Worm (Caenorhabditis elegans) whole organism, L4 larva: ENCODE measurements around the gene K09F6.6.

ENCODE experiments used
- D1046.2 ChIP-seq: fragments of 200-800 bp; sonication (Bioruptor generic); IDR thresholded peaks from 2 replicates; pipeline ENCODE4 v1.3.6; 2022; ENCODE audit warnings: missing genetic modification characterization, missing compliant biosample characterization
- F10B5.3 ChIP-seq: sonication (generic microtip); optimal IDR thresholded peaks from 2 replicates; lab custom pipeline; 2016; ENCODE audit warnings: mild to moderate bottlenecking, missing genetic modification characterization, missing compliant biosample characterization
- F37D6.2 ChIP-seq: sonication (generic microtip); optimal IDR thresholded peaks from 2 replicates; lab custom pipeline; 2016; ENCODE audit warnings: mild to moderate bottlenecking, missing genetic modification characterization, missing compliant biosample characterization
- aha-1 ChIP-seq: fragments of 150-350 bp; peaks from one replicate; lab custom pipeline; 2014; ENCODE audit warnings: missing biosample characterization, missing genetic modification characterization
- ama-1 ChIP-seq: fragments of 150-350 bp; optimal IDR thresholded peaks from 2 replicates; lab custom pipeline; 2014; ENCODE audit warnings: inconsistent platforms, mixed read lengths
- ceh-20 ChIP-seq: fragments of 200-800 bp; sonication (Bioruptor generic); IDR thresholded peaks from 2 replicates; pipeline ENCODE4 v1.3.6; 2022; ENCODE audit warnings: missing genetic modification reagents, missing genetic modification characterization, missing compliant biosample characterization
- ceh-28 ChIP-seq: fragments of 150-350 bp; optimal IDR thresholded peaks from 2 replicates; lab custom pipeline; 2014; ENCODE audit warnings: missing biosample characterization, missing genetic modification reagents, missing genetic modification characterization
- ceh-82 ChIP-seq: sonication (generic microtip); optimal IDR thresholded peaks from 2 replicates; lab custom pipeline; 2017; ENCODE audit warnings: missing biosample characterization, missing genetic modification characterization
- ctbp-1 ChIP-seq: fragments of 200-800 bp; sonication (Bioruptor generic); IDR thresholded peaks from 2 replicates; pipeline ENCODE4 v1.3.6; 2022; ENCODE audit warnings: missing genetic modification reagents, missing genetic modification characterization, missing compliant biosample characterization
- hmg-1.1 ChIP-seq: fragments of 200-800 bp; sonication (Bioruptor generic); IDR thresholded peaks from 2 replicates; pipeline ENCODE4 v1.3.6; 2022; ENCODE audit warnings: missing genetic modification reagents, missing genetic modification characterization, missing compliant biosample characterization
- lin-1 ChIP-seq: fragments of 200-800 bp; sonication (Bioruptor generic); IDR thresholded peaks from 2 replicates; pipeline ENCODE4 v1.3.6; 2022; ENCODE audit warnings: missing genetic modification reagents, missing genetic modification characterization, missing compliant biosample characterization
- lin-13 ChIP-seq: fragments of 150-350 bp; optimal IDR thresholded peaks from 2 replicates; lab custom pipeline; 2014; ENCODE audit warnings: missing biosample characterization, missing genetic modification reagents, missing genetic modification characterization
- lin-38 ChIP-seq: fragments of 200-800 bp; sonication (Bioruptor generic); IDR thresholded peaks from 2 replicates; pipeline ENCODE4 v1.3.6; 2022; ENCODE audit warnings: missing genetic modification reagents, missing genetic modification characterization, missing compliant biosample characterization
- lin-39 ChIP-seq: fragments of 150-350 bp; optimal IDR thresholded peaks from 2 replicates; lab custom pipeline; 2014; ENCODE audit warnings: missing biosample characterization, missing genetic modification reagents, missing genetic modification characterization
- lsy-2 ChIP-seq, 2 experiments: fragments of 150-350 bp in 1 of 2; sonication (generic microtip) in 1 of 2; optimal IDR thresholded peaks; 2 replicates each; lab custom pipeline; 2014 to 2017; ENCODE audit warnings: missing biosample characterization in 2 of 2, missing genetic modification characterization in 2 of 2
- mdt-29 ChIP-seq: fragments of 200-800 bp; sonication (Bioruptor generic); IDR thresholded peaks from 2 replicates; pipeline ENCODE4 v1.3.6; 2022; ENCODE audit warnings: missing genetic modification reagents, missing genetic modification characterization, missing compliant biosample characterization
- nhr-237 ChIP-seq: sonication (generic microtip); optimal IDR thresholded peaks from 2 replicates; lab custom pipeline; 2017; ENCODE audit warnings: missing biosample characterization, missing genetic modification characterization
- nhr-28 ChIP-seq: fragments of 150-350 bp; optimal IDR thresholded peaks from 2 replicates; lab custom pipeline; 2014; ENCODE audit warnings: missing biosample characterization, missing genetic modification characterization
- nhr-6 ChIP-seq: fragments of 150-350 bp; optimal IDR thresholded peaks from 2 replicates; lab custom pipeline; 2014; ENCODE audit warnings: missing biosample characterization, missing genetic modification characterization
- pqm-1 ChIP-seq: sonication (generic microtip); optimal IDR thresholded peaks from 2 replicates; lab custom pipeline; 2017; ENCODE audit warnings: missing biosample characterization, missing genetic modification characterization
- sdz-12 ChIP-seq: fragments of 200-800 bp; sonication (Bioruptor generic); optimal IDR thresholded peaks from 2 replicates; lab custom pipeline; 2018; ENCODE audit warnings: mild to moderate bottlenecking, missing genetic modification characterization, missing compliant biosample characterization
- set-16 ChIP-seq: fragments of 200-800 bp; sonication (Bioruptor generic); IDR thresholded peaks from 2 replicates; pipeline ENCODE4 v1.3.6; 2022; ENCODE audit warnings: missing genetic modification reagents, missing genetic modification characterization, missing compliant biosample characterization
- snpc-4 ChIP-seq: fragments of 150-350 bp; optimal IDR thresholded peaks from 2 replicates; lab custom pipeline; 2014; ENCODE audit warnings: missing biosample characterization, missing genetic modification characterization
- tra-1 ChIP-seq: fragments of 200-800 bp; sonication (Bioruptor generic); IDR thresholded peaks from 2 replicates; pipeline ENCODE4 v1.3.6; 2022; ENCODE audit warnings: missing genetic modification reagents, missing genetic modification characterization, missing compliant biosample characterization
- unc-62 ChIP-seq, 3 experiments: fragments of 150-350 bp in 1 of 3; sonication (generic microtip); optimal IDR thresholded peaks in 2 of 3; peaks in 1 of 3; 1 replicate in 1 of 3; 2 replicates in 2 of 3; lab custom pipeline; 2014 to 2017; ENCODE audit warnings: missing biosample characterization in 3 of 3, missing genetic modification characterization in 3 of 3, missing genetic modification reagents in 3 of 3, missing genotype in 1 of 3

Gene K09F6.6

DNA sequence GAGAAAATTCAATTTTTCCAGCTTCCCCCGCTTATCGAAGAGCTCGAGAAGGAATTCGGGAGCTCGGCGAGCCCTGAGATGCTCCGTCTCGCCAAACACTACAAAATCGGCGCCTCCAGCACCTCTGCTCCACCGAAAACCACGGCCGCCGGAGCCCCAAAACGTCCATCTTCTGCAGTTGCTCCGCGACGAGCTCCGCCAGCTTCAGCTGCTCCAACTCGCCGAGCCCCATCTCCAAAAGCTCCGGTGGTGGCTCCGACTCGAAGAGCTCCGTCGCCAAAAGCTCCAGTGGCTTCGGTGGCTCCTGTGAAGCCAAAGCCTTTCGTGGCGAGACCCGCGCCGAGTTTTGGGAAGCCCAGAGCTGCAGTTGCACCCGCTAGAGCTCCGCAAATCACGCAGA, 27.5 kb downstream of the K09F6.6 start:
- TF ChIP-seq set-16 (GFP tag; lab: Robert Waterston, UW) (peak; percentile 96), ceh-82 (no peak)

DNA sequence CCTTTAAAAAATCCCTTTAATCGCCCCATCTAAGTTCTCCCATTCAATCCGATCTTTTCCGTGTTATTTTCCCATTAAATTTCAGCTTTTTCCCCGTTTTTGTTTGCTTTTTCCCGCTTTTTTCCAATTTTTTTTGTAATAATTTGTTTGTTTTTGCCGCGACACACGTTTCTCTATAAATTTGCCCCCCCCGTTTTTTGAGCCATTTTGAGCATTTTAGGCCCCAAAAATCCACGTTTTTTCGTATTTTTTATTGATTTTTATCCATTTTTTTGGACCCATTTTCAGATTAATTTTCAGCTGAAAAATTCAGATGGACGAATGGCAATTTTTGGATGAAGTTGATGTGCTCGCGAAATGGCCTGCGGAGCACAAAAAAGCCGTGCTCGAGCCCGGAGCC, 35.8 kb downstream of the K09F6.6 start, which contains the start of gene F54A3.2:
F54A3.2 (plus strand) TSS at position 301 of the 400 bp plus-strand sequence.
- no peak for TF ChIP-seq nhr-6
- TF ChIP-seq lin-39 (tag; lab: Kevin White, UChicago) = no peak
- TF ChIP-seq, all 104 proteins: peak for 0

DNA sequence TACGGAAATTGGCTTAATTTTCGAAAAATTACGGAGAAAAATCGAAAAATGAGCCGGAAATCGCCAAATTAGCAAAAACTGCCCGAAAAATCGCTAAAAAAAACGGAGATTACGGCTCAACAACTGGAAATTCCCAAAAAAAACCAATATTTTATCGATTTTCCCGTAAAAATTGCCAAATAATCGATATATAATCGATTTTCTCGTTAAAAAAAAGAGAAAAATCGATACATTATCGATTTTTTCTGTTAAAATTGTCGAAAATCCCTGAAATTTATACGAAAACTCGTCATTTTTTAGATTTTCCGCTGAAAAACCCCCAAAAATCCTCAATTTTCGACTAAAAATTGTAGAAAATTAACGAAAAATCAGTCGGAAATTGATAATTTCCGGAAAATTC, 42.8 kb downstream of the K09F6.6 start:
- TF ChIP-seq lin-1 (GFP tag; lab: Robert Waterston, UW) (no peak), pqm-1 (tag; lab: Kevin White, UChicago) (no peak), ceh-28 (tag; lab: Kevin White, UChicago) (peak; percentile 76), aha-1 (tag; lab: Kevin White, UChicago) (peak; percentile 32)

DNA sequence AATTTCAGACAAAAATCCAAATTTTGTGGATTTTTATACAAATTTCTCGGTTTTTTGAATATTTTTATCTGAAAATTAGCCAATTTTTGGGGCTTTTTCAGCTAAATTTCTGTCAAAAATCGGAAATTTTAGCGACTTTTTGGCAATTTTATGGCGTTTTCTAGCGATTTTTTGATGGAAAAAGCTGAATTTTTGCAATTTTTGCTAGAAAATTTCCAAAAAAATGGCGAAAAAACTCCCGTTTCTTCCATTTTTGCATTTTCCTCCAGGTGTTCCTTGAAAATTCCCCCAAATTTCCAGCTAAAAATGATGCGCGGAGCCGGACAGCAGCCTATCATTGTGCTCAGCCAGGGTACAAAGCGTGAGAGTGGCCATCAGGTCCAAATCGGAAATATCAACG, 45.9 kb downstream of the K09F6.6 start, which contains the start of gene cct-3:
cct-3 (plus strand) TSS at position 301 of the 400 bp plus-strand sequence.
- TF ChIP-seq lsy-2 (tag; optimal IDR thresholded peaks at IDR 0.05; lab: Kevin White, UChicago) = no peak
- TF ChIP-seq sdz-12 (GFP tag; lab: Kevin White, UChicago) = no peak
- no peak for TF ChIP-seq mdt-29 (GFP tag; lab: Robert Waterston, UW)
- TF ChIP-seq ctbp-1 (GFP tag; lab: Robert Waterston, UW) = no peak
- TF ChIP-seq nhr-28 (tag; lab: Kevin White, UChicago) = no peak
- TF ChIP-seq F10B5.3 = no peak
- TF ChIP-seq F37D6.2 (tag; lab: Kevin White, UChicago) = no peak
- TF ChIP-seq lin-13 = no peak
- TF ChIP-seq nhr-237 (tag; lab: Kevin White, UChicago) = no peak

DNA sequence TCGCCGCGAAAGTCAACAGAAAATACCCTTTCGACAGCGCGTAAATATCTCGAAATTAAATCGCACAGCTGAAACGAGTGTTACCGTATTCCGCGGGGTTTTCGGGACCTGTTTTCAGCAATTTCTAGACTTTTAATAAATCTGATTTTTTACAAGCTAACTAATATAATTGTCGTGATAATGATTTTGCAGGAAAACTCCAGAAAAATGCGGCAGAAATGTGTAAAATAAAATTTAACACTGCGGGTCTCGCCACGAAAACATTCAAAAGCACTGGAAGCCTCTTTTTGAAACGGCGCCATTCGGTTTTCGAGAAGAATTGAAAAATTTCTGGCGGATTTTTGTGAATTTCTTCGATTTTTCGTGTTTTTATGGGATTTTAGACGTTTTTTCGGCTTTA, 46.7 kb downstream of the K09F6.6 start, which contains the start of gene F54A3.6:
F54A3.6 (minus strand) TSS at position 42 of the 400 bp plus-strand sequence.
- TF ChIP-seq hmg-1.1 (GFP tag; lab: Robert Waterston, UW) (0 out of 2 replicates have a peak, but pooled peaks have one; percentile 32), D1046.2 (GFP tag; lab: Robert Waterston, UW) (peak; percentile 97), lin-38 (GFP tag; lab: Robert Waterston, UW) (0 out of 2 replicates have a peak, but pooled peaks have one; percentile 12), lsy-2 (tag; optimal IDR thresholded peaks at IDR 0.05; lab: Kevin White, UChicago) (peak; percentile 41 to 80)

DNA sequence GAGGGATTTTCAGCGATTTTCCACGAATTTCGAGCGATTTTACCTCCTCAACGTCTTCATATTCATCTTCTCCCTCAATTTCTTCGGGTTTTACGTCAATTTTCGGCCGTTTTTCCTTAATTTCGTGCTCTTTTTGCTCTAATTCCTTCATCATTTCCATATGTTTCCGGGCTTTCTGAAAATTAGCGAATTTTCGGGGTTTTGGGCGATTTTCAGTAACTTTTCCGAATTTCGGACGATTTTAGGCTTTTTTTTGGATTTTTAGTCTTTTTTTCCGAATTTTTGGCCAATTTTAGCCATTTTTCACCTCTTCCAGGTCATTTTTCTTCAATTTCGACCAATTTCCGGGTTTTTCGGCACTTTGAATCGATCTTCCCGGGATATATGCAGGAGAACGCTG, 48.7 kb downstream of the K09F6.6 start:
- TF ChIP-seq unc-62 (GFP tag; optimal IDR thresholded peaks at IDR 0.05 in 1 of 2; lab: Kevin White, UChicago) = peak in 1 of 2 experiments; percentile 7
- TF ChIP-seq unc-62 (tag; optimal IDR thresholded peaks at IDR 0.05; lab: Kevin White, UChicago) = no peak
- TF ChIP-seq snpc-4 (tag; lab: Kevin White, UChicago) = no peak
- no peak for TF ChIP-seq ama-1 (lab: Kevin White, UChicago)
- no peak for TF ChIP-seq tra-1
- TF ChIP-seq ceh-20 = no peak
- peak; percentile 92 for TF ChIP-seq aha-1 (tag; lab: Kevin White, UChicago)
- no peak for TF ChIP-seq pqm-1 (tag; lab: Kevin White, UChicago)
- TF ChIP-seq, all 104 proteins: peak for 2
